Worm (Caenorhabditis elegans): ENCODE results near the gene K08A2.2.
A peak's percentile ranks its signal among the peaks of the same experiment; 100 is the strongest.
"Not testable (repeated sequence)": the region's sequence is repeated elsewhere in the genome, so short reads cannot be mapped to it uniquely, and the experiment has no call there.

Gene K08A2.2

DNA sequence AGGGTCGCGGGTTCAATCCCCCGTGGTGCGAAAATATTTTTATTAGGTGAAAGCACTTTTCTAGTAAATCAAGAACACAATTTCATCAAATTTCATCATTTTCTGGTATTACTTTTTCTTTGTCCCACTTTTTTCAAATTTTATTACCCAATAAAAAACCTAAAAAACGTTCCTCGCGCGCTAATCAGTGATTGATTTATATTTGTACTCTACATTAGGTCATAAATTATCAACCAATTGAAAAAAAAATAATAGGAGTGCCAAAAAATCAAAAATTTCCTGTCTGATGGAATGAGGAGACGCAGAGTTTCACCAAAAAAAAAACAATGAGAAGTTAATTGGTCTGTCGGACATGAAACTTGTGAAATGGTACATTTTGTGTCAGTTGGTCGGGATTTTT lies 33.2 kb downstream of the K08A2.2 start:
- TF ChIP-seq bed-3 (GFP tag; optimal IDR thresholded peaks at IDR 0.05) (no peak), lin-13 (tag; optimal IDR thresholded peaks at IDR 0.05) (no peak), ceh-83 (GFP tag; optimal IDR thresholded peaks at IDR 0.05) (no peak), mep-1 (tag; optimal IDR thresholded peaks at IDR 0.05) (no peak), snpc-4 (tag; optimal IDR thresholded peaks at IDR 0.05) (no peak), M03D4.4 (tag; optimal IDR thresholded peaks at IDR 0.05) (no peak), nhr-237 (tag; optimal IDR thresholded peaks at IDR 0.05) (no peak), nhr-76 (tag; optimal IDR thresholded peaks at IDR 0.05) (no peak), lsy-2 (tag; optimal IDR thresholded peaks at IDR 0.05) (no peak), ceh-43 (GFP tag; optimal IDR thresholded peaks at IDR 0.05) (no peak), nhr-28 (tag; optimal IDR thresholded peaks at IDR 0.05) (no peak), blmp-1 (tag; optimal IDR thresholded peaks at IDR 0.05) (no peak), unc-39 (tag; optimal IDR thresholded peaks at IDR 0.05) (no peak)

DNA sequence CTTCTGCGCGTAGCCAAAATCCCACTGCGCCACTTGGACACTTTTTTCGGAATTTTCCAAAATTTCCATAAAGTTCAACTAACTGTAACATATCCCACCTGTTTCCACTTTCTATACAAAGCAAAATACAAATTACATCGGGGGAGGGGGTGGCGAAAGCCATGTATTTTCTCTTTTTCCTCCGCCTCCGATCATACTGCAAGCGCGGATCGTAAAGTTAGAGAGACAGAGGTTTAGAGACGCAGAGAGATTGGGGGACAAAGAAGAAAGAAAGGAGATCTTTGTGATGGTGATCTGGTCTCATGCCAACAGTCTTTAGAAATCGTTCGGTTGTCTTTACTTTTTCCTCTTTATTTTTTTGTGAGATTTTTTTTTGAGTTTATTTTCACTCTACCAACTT lies 36.9 kb downstream of the K08A2.2 start:
- TF ChIP-seq M03D4.4 (tag; optimal IDR thresholded peaks at IDR 0.05) (no peak), blmp-1 (tag; optimal IDR thresholded peaks at IDR 0.05) (peak; percentile 23), cnd-1 (tag; optimal IDR thresholded peaks at IDR 0.05) (no peak), ham-2 (GFP tag; optimal IDR thresholded peaks at IDR 0.05) (peak; percentile 43), pha-4 (tag; optimal IDR thresholded peaks at IDR 0.05) (no peak), lin-13 (tag; optimal IDR thresholded peaks at IDR 0.05) (no peak), nhr-28 (tag; optimal IDR thresholded peaks at IDR 0.05) (no peak), nhr-12 (tag; optimal IDR thresholded peaks at IDR 0.05) (no peak), lsy-2 (tag; optimal IDR thresholded peaks at IDR 0.05) (no peak), mep-1 (tag; optimal IDR thresholded peaks at IDR 0.05) (no peak), ztf-11 (tag; optimal IDR thresholded peaks at IDR 0.05) (no peak), flh-1 (GFP tag; optimal IDR thresholded peaks at IDR 0.05) (no peak)

DNA sequence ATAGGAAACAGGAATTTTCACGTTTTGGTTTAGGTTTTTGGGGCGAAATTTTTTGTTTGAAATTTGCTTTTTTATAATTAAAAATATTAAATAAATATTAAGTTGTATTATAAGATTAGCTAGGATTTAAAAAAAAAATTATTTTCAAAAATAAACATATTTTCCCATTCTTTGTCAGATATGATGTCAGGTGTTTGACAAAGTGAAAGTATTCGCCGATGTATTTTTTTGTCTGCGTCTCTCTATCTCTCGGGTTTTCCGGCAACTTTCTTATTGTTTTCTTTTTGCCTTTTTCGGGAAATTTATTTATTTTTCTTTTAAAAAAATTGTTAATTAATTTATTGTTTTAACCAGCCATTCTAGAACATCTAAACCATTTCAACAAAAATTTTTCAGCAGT lies 39.0 kb downstream of the K08A2.2 start:
- TF ChIP-seq ceh-83 (GFP tag; optimal IDR thresholded peaks at IDR 0.05) (no peak), blmp-1 (tag; optimal IDR thresholded peaks at IDR 0.05) (peak; percentile 31), lsy-2 (tag; optimal IDR thresholded peaks at IDR 0.05) (no peak)

DNA sequence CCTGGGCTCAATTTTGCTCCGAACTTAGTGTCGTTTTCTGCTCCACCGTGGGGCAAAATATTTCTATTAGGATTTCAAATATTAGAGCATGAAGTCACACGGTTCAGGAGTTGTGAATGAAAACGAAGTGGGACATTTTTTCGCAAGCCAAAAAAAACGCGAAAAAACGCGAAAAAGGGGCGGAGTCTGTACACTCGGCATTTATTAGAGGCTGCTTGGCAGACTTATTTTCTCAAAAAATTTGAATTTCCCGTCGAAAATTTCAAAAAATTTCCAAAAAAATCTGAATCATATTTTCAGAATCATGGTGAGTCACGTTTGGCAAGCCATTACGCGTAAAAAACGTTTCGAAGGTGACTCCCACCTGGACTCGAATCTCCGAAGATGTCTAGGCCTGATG lies 41.1 kb downstream of the K08A2.2 start, which contains the start of gene B0454.6:
TSS of gene B0454.6 (plus strand) at position 301 of the 400 bp plus-strand sequence.
- not testable (repeated sequence) for TF ChIP-seq flh-1 (GFP tag; optimal IDR thresholded peaks at IDR 0.05); elt-3 (tag; optimal IDR thresholded peaks at IDR 0.05); drap-1 (GFP tag; optimal IDR thresholded peaks at IDR 0.05)

DNA sequence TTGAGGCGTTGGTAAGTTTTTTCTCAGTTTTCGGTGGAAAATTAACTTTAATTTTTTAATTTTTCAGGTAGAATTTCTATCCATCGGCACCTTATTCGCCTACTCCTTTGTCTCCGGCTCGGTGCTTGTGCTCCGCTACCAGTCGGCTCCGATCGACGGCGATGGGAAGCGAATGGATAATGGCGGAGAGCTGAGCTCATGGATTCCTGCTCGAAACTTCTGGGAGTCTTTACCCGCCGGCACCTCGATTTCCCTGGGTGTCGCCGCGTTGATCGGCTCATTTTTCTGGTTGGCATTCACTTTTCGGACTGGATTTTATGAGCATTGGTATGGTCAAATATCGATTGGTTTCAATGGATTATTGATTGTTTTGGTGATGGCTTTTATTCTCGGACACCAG lies 43.5 kb downstream of the K08A2.2 start:
- TF ChIP-seq ham-2 (GFP tag; optimal IDR thresholded peaks at IDR 0.05) (no peak), unc-39 (tag; optimal IDR thresholded peaks at IDR 0.05) (no peak), ces-1 (GFP tag; optimal IDR thresholded peaks at IDR 0.05) (no peak), unc-120 (tag; optimal IDR thresholded peaks at IDR 0.05; ENCODE audit: poor library complexity, severe bottlenecking) (no peak), mep-1 (tag; optimal IDR thresholded peaks at IDR 0.05) (no peak), M03D4.4 (tag; optimal IDR thresholded peaks at IDR 0.05) (no peak), mls-2 (tag; optimal IDR thresholded peaks at IDR 0.05) (no peak), zip-8 (tag; optimal IDR thresholded peaks at IDR 0.05) (no peak), elt-1 (tag; optimal IDR thresholded peaks at IDR 0.05; ENCODE audit: borderline replicate concordance, insufficient read depth) (no peak), nhr-76 (tag; optimal IDR thresholded peaks at IDR 0.05) (no peak), unc-62 (GFP tag; optimal IDR thresholded peaks at IDR 0.05) (no peak), lsy-2 (tag; optimal IDR thresholded peaks at IDR 0.05) (no peak), hlh-1 (tag; optimal IDR thresholded peaks at IDR 0.05) (no peak)

ce11 chrII:3036344-3036743 lies 44.9 kb downstream of the K08A2.2 start:
- TF ChIP-seq flh-1 (GFP tag; optimal IDR thresholded peaks at IDR 0.05), result no peak
- no peak for TF ChIP-seq sptf-1 (tag; optimal IDR thresholded peaks at IDR 0.05)
- TF ChIP-seq cnd-1 (tag; optimal IDR thresholded peaks at IDR 0.05), result no peak
- TF ChIP-seq ceh-43 (GFP tag; optimal IDR thresholded peaks at IDR 0.05), result no peak
- TF ChIP-seq lsy-2 (tag; optimal IDR thresholded peaks at IDR 0.05), result no peak
- TF ChIP-seq lin-32 (GFP tag; optimal IDR thresholded peaks at IDR 0.05), result no peak
- TF ChIP-seq bed-3 (GFP tag; optimal IDR thresholded peaks at IDR 0.05), result no peak
- TF ChIP-seq nhr-2 (tag; optimal IDR thresholded peaks at IDR 0.05), result no peak
- TF ChIP-seq tbx-8 (GFP tag; optimal IDR thresholded peaks at IDR 0.05), result no peak
- no peak for TF ChIP-seq nhr-28 (tag; optimal IDR thresholded peaks at IDR 0.05)
- TF ChIP-seq mep-1 (tag; optimal IDR thresholded peaks at IDR 0.05), result no peak
- TF ChIP-seq M03D4.4 (tag; optimal IDR thresholded peaks at IDR 0.05), result no peak
- TF ChIP-seq drap-1 (GFP tag; optimal IDR thresholded peaks at IDR 0.05), result no peak
- TF ChIP-seq zip-8 (tag; optimal IDR thresholded peaks at IDR 0.05), result no peak
- no peak for TF ChIP-seq mls-2 (tag; optimal IDR thresholded peaks at IDR 0.05)
- no peak for TF ChIP-seq ceh-83 (GFP tag; optimal IDR thresholded peaks at IDR 0.05)
- TF ChIP-seq unc-62 (GFP tag; optimal IDR thresholded peaks at IDR 0.05), result no peak

All from whole organism, mixed stage, embryonic.